Fruit fly (Drosophila melanogaster): ENCODE results near the gene Cp19.

DNA sequence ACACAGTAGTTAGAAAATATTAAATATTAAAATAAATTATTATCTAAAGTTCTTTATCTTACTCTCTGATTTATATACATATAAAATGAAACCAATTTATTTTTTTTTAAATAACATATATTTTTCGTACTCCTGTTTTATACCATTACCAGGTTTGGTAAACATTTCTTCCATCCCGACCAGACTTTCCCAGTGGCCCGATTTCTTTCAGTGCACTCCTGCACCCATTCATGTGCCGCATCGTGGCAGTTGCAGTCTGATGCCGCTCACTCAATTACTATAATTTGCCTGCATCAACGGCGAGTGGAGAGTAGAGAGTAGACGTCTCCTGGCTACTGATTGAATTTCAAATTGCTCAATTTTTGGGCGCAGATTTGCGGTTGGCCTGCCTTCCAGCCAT is 21.8 kb upstream of the Cp19 start:
- no peak for TF ChIP-seq CG7556 (GFP tag; optimal IDR thresholded peaks at IDR 0.05)
- no peak for TF ChIP-seq Gsc (GFP tag; IDR thresholded peaks at IDR 0.05)
- TF ChIP-seq YL-1 (GFP tag; optimal IDR thresholded peaks at IDR 0.05) = no peak
- no peak for TF ChIP-seq CG11560 (tag; IDR thresholded peaks at IDR 0.05)
- TF ChIP-seq eve (GFP tag; optimal IDR thresholded peaks at IDR 0.05) = no peak
- TF ChIP-seq Stat92E (GFP tag; optimal IDR thresholded peaks at IDR 0.05) = no peak
